Worm (Caenorhabditis elegans): Measurements from ENCODE around the gene T05A8.3.
"Not testable (repeated sequence)": the region's sequence is repeated elsewhere in the genome, so short reads cannot be mapped to it uniquely, and the experiment has no call there.

T05A8.3 gene

DNA sequence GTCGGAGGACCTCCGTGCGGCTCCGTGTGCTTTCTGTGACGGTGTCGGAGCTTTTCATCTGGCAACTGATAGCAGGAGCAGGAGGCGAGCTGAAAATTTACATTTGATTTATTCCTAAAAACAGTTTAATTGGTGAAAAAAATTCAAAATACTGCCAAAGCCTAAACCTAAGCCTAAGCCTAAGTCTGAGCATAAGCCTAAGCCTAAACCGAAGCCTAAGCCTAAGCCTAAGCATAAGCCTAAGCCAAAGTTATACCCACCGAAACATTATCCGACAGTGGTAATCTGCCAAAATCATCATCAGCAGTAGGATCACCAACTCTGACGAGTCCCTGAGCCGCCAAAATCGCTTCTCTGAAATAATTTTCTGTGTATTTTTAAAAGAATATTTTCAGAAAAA is 32.5 kb downstream of the T05A8.3 start:
- TF ChIP-seq jun-1 (tag; optimal IDR thresholded peaks at IDR 0.05) (no peak), ama-1 (optimal IDR thresholded peaks at IDR 0.05) (no peak), fos-1 (tag; optimal IDR thresholded peaks at IDR 0.05) (no peak), skn-1 (tag; optimal IDR thresholded peaks at IDR 0.05) (no peak), ceh-82 (tag; optimal IDR thresholded peaks at IDR 0.05) (no peak), nhr-67 (tag; optimal IDR thresholded peaks at IDR 0.05) (no peak), nfya-1 (tag; optimal IDR thresholded peaks at IDR 0.05; ENCODE audit: insufficient read depth) (no peak), mdl-1 (tag; optimal IDR thresholded peaks at IDR 0.05) (no peak), snpc-4 (tag; optimal IDR thresholded peaks at IDR 0.05) (no peak), unc-39 (tag; optimal IDR thresholded peaks at IDR 0.05) (no peak), nhr-43 (tag; optimal IDR thresholded peaks at IDR 0.05; ENCODE audit: poor library complexity, severe bottlenecking) (no peak)

- TF ChIP-seq egl-27 (tag; optimal IDR thresholded peaks at IDR 0.05): no peak
- no peak for TF ChIP-seq ceh-82 (tag; optimal IDR thresholded peaks at IDR 0.05)
- TF ChIP-seq nhr-77 (tag; optimal IDR thresholded peaks at IDR 0.05): no peak
- TF ChIP-seq tbx-2 (tag; optimal IDR thresholded peaks at IDR 0.05): no peak
- no peak for TF ChIP-seq aly-2 (tag; optimal IDR thresholded peaks at IDR 0.05)
- no peak for TF ChIP-seq elt-3 (tag; optimal IDR thresholded peaks at IDR 0.05)
- TF ChIP-seq mml-1 (tag; optimal IDR thresholded peaks at IDR 0.05): no peak
- TF ChIP-seq snpc-4 (tag; optimal IDR thresholded peaks at IDR 0.05): no peak
- TF ChIP-seq jun-1 (tag; optimal IDR thresholded peaks at IDR 0.05): no peak
- TF ChIP-seq zag-1 (tag; optimal IDR thresholded peaks at IDR 0.05): no peak
Measured at ce11 chrII:2684208-2684607, 33.0 kb downstream of the T05A8.3 start, which contains the start of gene ceh-87. ceh-87 (minus strand) TSS chrII:2684308.

ce11 chrII:2681118-2681517 is 36.1 kb downstream of the T05A8.3 start, which contains the start of gene F34D6.1:
F34D6.1 (minus strand) TSS chrII:2681218.
- TF ChIP-seq ceh-16 (tag; optimal IDR thresholded peaks at IDR 0.05) (no peak), ztf-11 (tag; optimal IDR thresholded peaks at IDR 0.05) (no peak), nfya-1 (tag; optimal IDR thresholded peaks at IDR 0.05; ENCODE audit: insufficient read depth) (no peak)

ce11 chrII:2677534-2678168 is 39.6 kb downstream of the T05A8.3 start, which contains the start of gene F22E5.17:
F22E5.17 (plus strand) TSS chrII:2678041.
- no peak for TF ChIP-seq nhr-43 (tag; optimal IDR thresholded peaks at IDR 0.05; ENCODE audit: poor library complexity, severe bottlenecking)
- peak; percentile 94 for TF ChIP-seq elt-2 (tag; optimal IDR thresholded peaks at IDR 0.05)
- TF ChIP-seq hmg-11 (tag; optimal IDR thresholded peaks at IDR 0.05): no peak
- TF ChIP-seq skn-1 (tag; optimal IDR thresholded peaks at IDR 0.05): peak; percentile 4
- TF ChIP-seq nhr-23 (tag; optimal IDR thresholded peaks at IDR 0.05): no peak
- no peak for TF ChIP-seq egl-5 (tag; optimal IDR thresholded peaks at IDR 0.05)
- no peak for TF ChIP-seq ztf-4 (tag; optimal IDR thresholded peaks at IDR 0.05)
- TF ChIP-seq fos-1 (tag; optimal IDR thresholded peaks at IDR 0.05): no peak
- TF ChIP-seq pqm-1 (tag; optimal IDR thresholded peaks at IDR 0.05): peak; percentile 69

DNA sequence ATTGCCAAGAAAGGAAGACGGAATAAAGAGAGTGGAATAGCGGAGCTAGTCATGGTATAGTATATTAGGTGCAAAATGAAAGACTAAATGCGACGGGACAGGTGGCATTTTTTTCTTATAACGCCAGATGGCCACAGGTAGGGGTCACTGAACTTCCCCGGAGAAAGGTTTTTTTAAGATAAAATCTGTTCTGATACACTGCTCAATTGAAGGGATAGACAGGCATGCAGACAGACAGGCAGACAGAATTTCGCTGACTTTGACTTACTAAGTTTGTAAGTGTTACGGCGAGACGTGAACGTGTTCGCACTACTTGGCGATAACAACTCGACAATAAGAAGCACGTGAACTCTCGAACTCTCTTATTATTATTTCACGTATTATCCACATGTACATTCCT is 43.7 kb downstream of the T05A8.3 start, which contains the start of the genes F22E5.20 and F22E5.1:
Gene F22E5.20 (minus strand): TSS at position 101 of the 400 bp plus-strand sequence.
Gene F22E5.1 (plus strand): TSS at position 242 of the 400 bp plus-strand sequence.
- not testable (repeated sequence) for TF ChIP-seq lin-39, eor-1, pqm-1 (tag; optimal IDR thresholded peaks at IDR 0.05)

- not testable (repeated sequence) for TF ChIP-seq nhr-67, tbx-2, jun-1 (tag; optimal IDR thresholded peaks at IDR 0.05)
Measured at ce11 chrII:2672320-2672719, 44.9 kb downstream of the T05A8.3 start, which contains the start of gene sri-57. sri-57 (minus strand) TSS chrII:2672420.

DNA sequence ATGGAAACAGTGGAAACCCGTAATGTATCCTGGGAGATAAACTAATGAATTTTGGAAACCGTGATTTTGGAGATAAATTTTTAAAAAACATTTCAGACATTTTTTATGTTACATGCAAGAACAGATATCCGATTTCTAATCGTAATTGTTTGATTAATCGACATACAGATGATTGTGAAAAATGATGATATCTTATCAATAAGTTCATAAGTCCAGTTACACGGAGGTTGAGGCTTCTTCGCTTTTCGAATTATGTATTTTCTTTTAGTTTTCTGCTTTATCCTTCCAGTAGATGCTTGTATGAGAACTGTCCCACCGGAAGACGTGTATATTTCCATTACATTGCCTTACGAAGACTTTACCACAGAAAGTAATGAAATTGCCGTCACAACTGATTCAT is 51.6 kb downstream of the T05A8.3 start, which contains the start of gene F22E5.22:
Gene F22E5.22 (plus strand): TSS at position 301 of the 400 bp plus-strand sequence.
- no peak for TF ChIP-seq tbx-2 (tag; optimal IDR thresholded peaks at IDR 0.05)
- no peak for TF ChIP-seq nhr-12 (tag; optimal IDR thresholded peaks at IDR 0.05)
- TF ChIP-seq ceh-16 (tag; optimal IDR thresholded peaks at IDR 0.05): no peak
- TF ChIP-seq lin-39 (tag; optimal IDR thresholded peaks at IDR 0.05): no peak

Measured in whole organism, L3 larva.